Fruit fly (Drosophila melanogaster) whole organism, embryonic: ENCODE data around the gene CG14893.
A peak's percentile ranks its signal among the peaks of the same experiment; 100 is the strongest.

Experiments
- Awh ChIP-seq: fragments of 200-800 bp; sonication (Bioruptor generic); IDR thresholded peaks from 2 replicates; pipeline ENCODE4, ENCODE4 v1.3.6; 2022; ENCODE audit warnings: missing biosample characterization, missing genetic modification characterization
- CG10565 ChIP-seq: fragments of 200-800 bp; sonication (Bioruptor generic); optimal IDR thresholded peaks from 3 replicates; lab custom pipeline; 2016; ENCODE audit warnings: missing biosample characterization, mild to moderate bottlenecking, missing genetic modification characterization
- CG11560 ChIP-seq: fragments of 200-800 bp; sonication (Bioruptor generic); IDR thresholded peaks from 3 replicates; pipeline ENCODE4 v1.3.6; 2022; ENCODE audit warnings: missing biosample characterization, missing genetic modification characterization
- CG12219 ChIP-seq: fragments of 200-800 bp; sonication (Bioruptor generic); optimal IDR thresholded peaks from 3 replicates; lab custom pipeline; 2018; ENCODE audit warnings: missing biosample characterization, mild to moderate bottlenecking, missing genetic modification characterization
- CG13424 ChIP-seq: fragments of 200-800 bp; sonication (Bioruptor generic); optimal IDR thresholded peaks from 2 replicates; lab custom pipeline; 2019; ENCODE audit warnings: missing biosample characterization, mild to moderate bottlenecking, missing genetic modification characterization, moderate library complexity
- CG13894 ChIP-seq: fragments of 200-800 bp; sonication (Bioruptor generic); optimal IDR thresholded peaks from 3 replicates; lab custom pipeline; 2018; ENCODE audit warnings: missing biosample characterization, mild to moderate bottlenecking, missing genetic modification characterization, moderate library complexity
- CG14965 ChIP-seq: fragments of 200-800 bp; sonication (Bioruptor generic); optimal IDR thresholded peaks from 2 replicates; lab custom pipeline; 2016; ENCODE audit warnings: missing biosample characterization, missing genetic modification characterization, borderline replicate concordance
- CG15011 ChIP-seq: fragments of 200-800 bp; sonication (Bioruptor generic); optimal IDR thresholded peaks from 3 replicates; lab custom pipeline; 2018; ENCODE audit warnings: missing biosample characterization, mild to moderate bottlenecking, missing genetic modification characterization
- CG17829 ChIP-seq: fragments of 200-800 bp; optimal IDR thresholded peaks from 2 replicates; lab custom pipeline; 2019; ENCODE audit warnings: missing biosample characterization, mild to moderate bottlenecking, missing genetic modification characterization, moderate library complexity
- CG2116 ChIP-seq: fragments of 200-800 bp; sonication (Bioruptor generic); optimal IDR thresholded peaks from 3 replicates; lab custom pipeline; 2018; ENCODE audit warnings: missing biosample characterization, mild to moderate bottlenecking, missing genetic modification characterization
- CG2120 ChIP-seq: fragments of 200-800 bp; sonication (Bioruptor generic); optimal IDR thresholded peaks from 3 replicates; lab custom pipeline; 2016; ENCODE audit warnings: missing biosample characterization, missing genetic modification characterization
- CG2199 ChIP-seq: fragments of 200-800 bp; sonication (Bioruptor generic); IDR thresholded peaks from 3 replicates; pipeline ENCODE4 v1.3.6; 2022; ENCODE audit warnings: missing biosample characterization, missing genetic modification characterization
- CG2889 ChIP-seq: fragments of 200-800 bp; sonication (Bioruptor generic); IDR thresholded peaks from 3 replicates; pipeline ENCODE4 v1.3.6; 2022; ENCODE audit warnings: missing biosample characterization, missing genetic modification characterization
- CG32772 ChIP-seq: fragments of 200-800 bp; sonication (Bioruptor generic); IDR thresholded peaks from 2 replicates; pipeline ENCODE4 v1.3.6; 2022; ENCODE audit warnings: missing biosample characterization, missing genetic modification characterization
- CG4360 ChIP-seq: fragments of 200-800 bp; sonication (Bioruptor generic); IDR thresholded peaks from 2 replicates; pipeline ENCODE4 v1.3.6; 2022; ENCODE audit warnings: missing biosample characterization, missing genetic modification characterization
- CG6254 ChIP-seq: fragments of 200-800 bp; sonication (Bioruptor generic); optimal IDR thresholded peaks from 3 replicates; lab custom pipeline; 2017; ENCODE audit warnings: mild to moderate bottlenecking, missing biosample characterization, missing genetic modification reagents, missing genetic modification characterization
- CG6813 ChIP-seq: fragments of 200-800 bp; sonication (Bioruptor generic); optimal IDR thresholded peaks from 2 replicates; lab custom pipeline; 2017; ENCODE audit warnings: missing biosample characterization, missing genetic modification characterization, mild to moderate bottlenecking, moderate library complexity, missing genetic modification reagents
- CG7963 ChIP-seq: fragments of 200-800 bp; sonication (Bioruptor generic); IDR thresholded peaks from 3 replicates; pipeline ENCODE4 v1.3.6; 2022; ENCODE audit warnings: missing biosample characterization, missing genetic modification characterization; ENCODE audit not compliant: partially characterized antibody
- CG8290 ChIP-seq, 3 experiments: fragments of 200-800 bp; sonication (Bioruptor generic); optimal IDR thresholded peaks; 2 replicates each; lab custom pipeline; 2016 to 2019; ENCODE audit warnings: missing biosample characterization in 3 of 3, missing genetic modification characterization in 3 of 3, mild to moderate bottlenecking in 2 of 3, moderate library complexity in 1 of 3
- CG8765 ChIP-seq: fragments of 200-800 bp; sonication (Bioruptor generic); IDR thresholded peaks from 2 replicates; pipeline ENCODE4 v1.3.6; 2022; ENCODE audit warnings: missing biosample characterization, missing genetic modification characterization
- CrebB ChIP-seq: fragments of 200-800 bp; sonication (Bioruptor generic); optimal IDR thresholded peaks from 3 replicates; lab custom pipeline; 2018; ENCODE audit warnings: missing biosample characterization, mild to moderate bottlenecking, missing genetic modification characterization
- Doc3 ChIP-seq: fragments of 200-800 bp; sonication (Bioruptor generic); IDR thresholded peaks from 3 replicates; pipeline ENCODE4 v1.3.6; 2022; ENCODE audit warnings: missing biosample characterization, missing genetic modification characterization; ENCODE audit not compliant: partially characterized antibody
- E2f2 ChIP-seq: fragments of 200-800 bp; sonication (Bioruptor generic); IDR thresholded peaks from 2 replicates; pipeline ENCODE4 v1.3.6; 2022; ENCODE audit warnings: missing biosample characterization, missing genetic modification characterization
- Fer3 ChIP-seq: fragments of 200-800 bp; sonication (Bioruptor generic); optimal IDR thresholded peaks from 2 replicates; lab custom pipeline; 2018; ENCODE audit warnings: missing biosample characterization, mild to moderate bottlenecking, missing genetic modification characterization, moderate library complexity
- Hey ChIP-seq: fragments of 200-800 bp; sonication (Bioruptor generic); optimal IDR thresholded peaks from 3 replicates; lab custom pipeline; 2018; ENCODE audit warnings: missing biosample characterization, mild to moderate bottlenecking, missing genetic modification characterization
- Hsf ChIP-seq: fragments of 200-800 bp; sonication (Bioruptor generic); optimal IDR thresholded peaks from 3 replicates; lab custom pipeline; 2016; ENCODE audit warnings: missing biosample characterization, missing genetic modification characterization
- Lpt ChIP-seq: fragments of >200 bp; optimal IDR thresholded peaks from 2 replicates; lab custom pipeline; 2018; ENCODE audit warnings: missing biosample characterization, missing genetic modification characterization
- MESR4 ChIP-seq: fragments of 200-800 bp; sonication (Bioruptor generic); optimal IDR thresholded peaks from 2 replicates; lab custom pipeline; 2018; ENCODE audit warnings: missing biosample characterization, mild to moderate bottlenecking, missing genetic modification characterization, moderate library complexity
- Rfx ChIP-seq: fragments of 200-800 bp; sonication (Bioruptor generic); IDR thresholded peaks from 2 replicates; pipeline ENCODE4 v1.3.6; 2022; ENCODE audit warnings: missing biosample characterization, missing genetic modification characterization
- Sry-δ ChIP-seq: fragments of 200-800 bp; sonication (Bioruptor generic); optimal IDR thresholded peaks from 2 replicates; lab custom pipeline; 2016; ENCODE audit warnings: missing biosample characterization, missing genetic modification characterization
- Taf1 ChIP-seq: fragments of 200-800 bp; sonication (Bioruptor generic); IDR thresholded peaks from 2 replicates; pipeline ENCODE4 v1.3.6; 2022; ENCODE audit warnings: missing biosample characterization, missing genetic modification characterization
- cg ChIP-seq: fragments of 200-800 bp; sonication (Bioruptor generic); optimal IDR thresholded peaks from 3 replicates; lab custom pipeline; 2019; ENCODE audit warnings: missing biosample characterization, mild to moderate bottlenecking, missing genetic modification characterization, moderate library complexity
- corto ChIP-seq: fragments of 200-800 bp; sonication (Bioruptor generic); optimal IDR thresholded peaks from 2 replicates; lab custom pipeline; 2016; ENCODE audit warnings: missing biosample characterization, mild to moderate bottlenecking, missing genetic modification characterization, moderate library complexity
- crp ChIP-seq, 2 experiments: fragments of 200-800 bp; sonication (Bioruptor generic); optimal IDR thresholded peaks; 2 replicates in 1 of 2; 3 replicates in 1 of 2; lab custom pipeline; 2017; ENCODE audit warnings: missing biosample characterization in 2 of 2, missing genetic modification characterization in 2 of 2, mild to moderate bottlenecking in 1 of 2, moderate library complexity in 1 of 2
- dimm ChIP-seq: fragments of 200-800 bp; sonication (Bioruptor generic); IDR thresholded peaks from 2 replicates; pipeline ENCODE4 v1.3.6; 2022; ENCODE audit warnings: missing biosample characterization, missing genetic modification characterization
- fd64A ChIP-seq: fragments of 200-800 bp; sonication (Bioruptor generic); optimal IDR thresholded peaks from 3 replicates; lab custom pipeline; 2018; ENCODE audit warnings: missing biosample characterization, mild to moderate bottlenecking, missing genetic modification characterization
- gcm ChIP-seq: fragments of 200-800 bp; sonication (Bioruptor generic); optimal IDR thresholded peaks from 2 replicates; lab custom pipeline; 2019; ENCODE audit warnings: missing biosample characterization, mild to moderate bottlenecking, missing genetic modification characterization, moderate library complexity
- gem ChIP-seq: fragments of 200-800 bp; sonication (Bioruptor generic); optimal IDR thresholded peaks from 2 replicates; lab custom pipeline; 2019; ENCODE audit warnings: missing biosample characterization, mild to moderate bottlenecking, missing genetic modification characterization, moderate library complexity
- hbn ChIP-seq: fragments of 200-800 bp; sonication (Bioruptor generic); IDR thresholded peaks from 2 replicates; pipeline ENCODE4 v1.3.6; 2022; ENCODE audit warnings: missing biosample characterization, missing genetic modification characterization; ENCODE audit not compliant: partially characterized antibody
- odd ChIP-seq: fragments of 200-800 bp; sonication (Bioruptor generic); optimal IDR thresholded peaks from 2 replicates; lab custom pipeline; 2017; ENCODE audit warnings: missing biosample characterization, mild to moderate bottlenecking, missing genetic modification characterization
- onecut ChIP-seq: fragments of 200-800 bp; sonication (Bioruptor generic); IDR thresholded peaks from 2 replicates; pipeline ENCODE4 v1.3.6; 2022; ENCODE audit warnings: missing biosample characterization, missing genetic modification characterization
- pb ChIP-seq: fragments of 200-800 bp; sonication (Bioruptor generic); optimal IDR thresholded peaks from 3 replicates; lab custom pipeline; 2016; ENCODE audit warnings: missing biosample characterization, missing genetic modification characterization
- pnt ChIP-seq: fragments of 200-800 bp; sonication (Bioruptor generic); optimal IDR thresholded peaks from 3 replicates; lab custom pipeline; 2016; ENCODE audit warnings: missing biosample characterization, missing genetic modification characterization
- pzg ChIP-seq: fragments of 200-800 bp; sonication (Bioruptor generic); optimal IDR thresholded peaks from 3 replicates; lab custom pipeline; 2018; ENCODE audit warnings: missing biosample characterization, mild to moderate bottlenecking, missing genetic modification characterization, moderate library complexity
- ro ChIP-seq: fragments of 200-800 bp; sonication (Bioruptor generic); IDR thresholded peaks from 2 replicates; pipeline ENCODE4 v1.3.6; 2022; ENCODE audit warnings: missing biosample characterization, missing genetic modification characterization
- sima ChIP-seq: fragments of 200-800 bp; sonication (Bioruptor generic); optimal IDR thresholded peaks from 2 replicates; lab custom pipeline; 2016; ENCODE audit warnings: missing biosample characterization, missing genetic modification characterization
- slp2 ChIP-seq: fragments of 200-800 bp; sonication (Bioruptor generic); optimal IDR thresholded peaks from 2 replicates; lab custom pipeline; 2016; ENCODE audit warnings: missing biosample characterization, missing genetic modification characterization
- sr ChIP-seq: fragments of 200-800 bp; sonication (Bioruptor generic); IDR thresholded peaks from 3 replicates; pipeline ENCODE4 v1.3.6; 2022; ENCODE audit warnings: missing biosample characterization, missing genetic modification characterization
- unpg ChIP-seq: fragments of 200-800 bp; sonication (Bioruptor generic); optimal IDR thresholded peaks from 3 replicates; lab custom pipeline; 2018; ENCODE audit warnings: missing biosample characterization, mild to moderate bottlenecking, missing genetic modification characterization, moderate library complexity

The CG14893 gene

DNA sequence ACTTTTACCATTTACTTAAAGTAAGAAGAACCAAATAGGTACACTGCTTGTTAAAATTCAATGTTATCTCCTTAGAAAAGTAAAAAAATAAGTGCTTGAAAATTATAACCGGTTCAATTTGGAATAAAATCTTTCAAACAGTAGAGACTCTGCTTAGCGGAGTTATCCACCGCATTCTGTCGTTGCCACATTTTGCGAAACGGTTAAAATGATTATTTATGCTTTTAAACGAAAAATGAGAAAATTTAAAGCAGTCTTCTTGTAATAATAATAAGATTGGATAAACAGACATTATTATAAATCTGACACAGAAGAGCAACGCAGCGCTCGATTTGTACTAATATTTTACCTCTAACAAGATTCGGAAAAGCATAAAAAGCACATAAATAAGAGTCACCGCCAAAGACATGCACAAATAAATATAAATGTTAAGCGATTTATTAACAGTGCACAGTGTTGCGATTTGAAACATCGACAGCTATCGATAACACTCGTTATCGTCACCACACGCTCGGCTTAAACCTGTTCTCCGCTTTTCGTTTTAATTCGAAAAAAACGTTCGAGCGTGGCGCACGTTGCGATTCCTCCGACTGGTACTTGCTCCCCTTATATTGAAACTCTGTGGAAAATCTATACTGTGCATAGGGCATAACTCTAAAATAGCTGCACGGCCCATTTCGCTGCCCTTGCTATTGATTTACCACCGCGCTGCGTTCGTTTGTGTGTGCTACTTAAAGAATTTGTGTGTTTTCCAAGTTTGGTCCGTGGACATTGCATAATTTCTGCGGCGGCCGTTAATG is 4.4 kb downstream of the CG14893 start, which contains the start of gene Fas1 (continued):
- TF ChIP-seq CG17829 (tag; lab: Kevin White, UChicago) (peak; percentile 8), CG2889 (GFP tag; lab: Robert Waterston, UW) (no peak), Taf1 (GFP tag; lab: Robert Waterston, UW) (no peak), Hsf (GFP tag; lab: Kevin White, UChicago) (no peak), CG6254 (no peak), CG2199 (GFP tag; lab: Robert Waterston, UW) (peak; percentile 80; the same call in 2 of the 3 replicates), CG2120 (GFP tag; lab: Kevin White, UChicago) (no peak), CG13424 (tag; lab: Kevin White, UChicago) (no peak), sr (GFP tag; lab: Robert Waterston, UW) (0 out of 3 replicates have a peak, but pooled peaks have one; percentile 4), Doc3 (GFP tag; lab: Robert Waterston, UW) (peak; percentile 62), Sry-δ (GFP tag; lab: Kevin White, UChicago) (peak; percentile 57), MESR4 (GFP tag; lab: Kevin White, UChicago) (peak; percentile 45), CG15011 (GFP tag; lab: Kevin White, UChicago) (no peak), Awh (GFP tag; lab: Robert Waterston, UW) (no peak), cg (no peak), gem (tag; lab: Kevin White, UChicago) (no peak), gcm (GFP tag; lab: Kevin White, UChicago) (no peak), CrebB (tag; lab: Kevin White, UChicago) (no peak), CG6813 (GFP tag; lab: Kevin White, UChicago) (no peak), onecut (peak; percentile 88), dimm (GFP tag; lab: Robert Waterston, UW) (no peak), corto (GFP tag; lab: Kevin White, UChicago) (no peak), CG14965 (GFP tag; lab: Kevin White, UChicago) (no peak), fd64A (GFP tag; lab: Kevin White, UChicago) (no peak), E2f2 (GFP tag; lab: Robert Waterston, UW) (peak; percentile 78), CG8765 (GFP tag; lab: Robert Waterston, UW) (no peak), CG8290 (GFP tag; optimal IDR thresholded peaks at IDR 0.05; lab: Kevin White, UChicago) (no peak), CG8290 (tag; optimal IDR thresholded peaks at IDR 0.05; lab: Kevin White, UChicago) (peak in 1 of 2 experiments; percentile 15), odd (GFP tag; lab: Kevin White, UChicago) (no peak), Lpt (no peak), hbn (GFP tag; lab: Robert Waterston, UW) (peak; percentile 40; the same call in 1 of the 2 replicates), unpg (GFP tag; lab: Kevin White, UChicago) (no peak), Rfx (GFP tag; lab: Robert Waterston, UW) (peak; percentile 52; the same call in 1 of the 2 replicates), slp2 (GFP tag; lab: Kevin White, UChicago) (no peak), pb (GFP tag; lab: Kevin White, UChicago) (no peak), CG10565 (GFP tag; lab: Kevin White, UChicago) (no peak), pnt (GFP tag; lab: Kevin White, UChicago) (no peak), pzg (GFP tag; lab: Kevin White, UChicago) (peak; percentile 39), CG13894 (tag; lab: Kevin White, UChicago) (no peak), Hey (tag; lab: Kevin White, UChicago) (no peak), CG4360 (GFP tag; lab: Robert Waterston, UW) (no peak), ro (GFP tag; lab: Robert Waterston, UW) (no peak), CG12219 (GFP tag; lab: Kevin White, UChicago) (no peak), CG32772 (GFP tag; lab: Robert Waterston, UW) (no peak), sima (GFP tag; lab: Kevin White, UChicago) (no peak), crp (GFP tag; optimal IDR thresholded peaks at IDR 0.05; lab: Kevin White, UChicago) (no peak), CG2116 (GFP tag; lab: Kevin White, UChicago) (peak; percentile 99), CG11560 (tag; lab: Robert Waterston, UW) (no peak), Fer3 (tag; lab: Kevin White, UChicago) (no peak), CG7963 (peak; percentile 70)
